Worm (Caenorhabditis elegans) whole organism, L2 larva: Measurements from ENCODE around the gene F35E8.7.

Experiments used
- ama-1 ChIP-seq: fragments of 150-350 bp; optimal IDR thresholded peaks from 2 replicates; lab custom pipeline; 2018; ENCODE audit warnings: inconsistent platforms
- nhr-11 ChIP-seq: fragments of 150-350 bp; optimal IDR thresholded peaks from 2 replicates; lab custom pipeline; 2014; ENCODE audit warnings: missing biosample characterization, missing genetic modification characterization

ce11 chrV:15943125-15943524, 29.3 kb downstream of the F35E8.7 start, which contains the start of gene srw-53:
- no peak for TF ChIP-seq nhr-11 (tag; lab: Kevin White, UChicago)
- no peak for TF ChIP-seq ama-1 (lab: Kevin White, UChicago)
